Fruit fly (Drosophila melanogaster) whole organism, embryonic: ENCODE measurements around the gene CG32170.

Source experiments
- CG10543 ChIP-seq: fragments of 200-800 bp; sonication (Bioruptor generic); optimal IDR thresholded peaks from 3 replicates; lab custom pipeline; 2017; ENCODE audit warnings: missing biosample characterization, mild to moderate bottlenecking, missing genetic modification characterization, moderate library complexity
- CG11504 ChIP-seq: fragments of 200-800 bp; sonication (Bioruptor generic); optimal IDR thresholded peaks from 3 replicates; lab custom pipeline; 2019; ENCODE audit warnings: missing biosample characterization, mild to moderate bottlenecking, missing genetic modification characterization, moderate library complexity
- CG11695 ChIP-seq: fragments of 200-800 bp; sonication (Bioruptor generic); IDR thresholded peaks from 3 replicates; pipeline ENCODE4 v1.3.6; 2022; ENCODE audit warnings: missing biosample characterization, missing genetic modification characterization
- CG12769 ChIP-seq: fragments of 200-800 bp; sonication (Bioruptor generic); optimal IDR thresholded peaks from 2 replicates; lab custom pipeline; 2019; ENCODE audit warnings: missing biosample characterization, mild to moderate bottlenecking, missing genetic modification characterization, moderate library complexity
- CG14710 ChIP-seq: fragments of 200-800 bp; sonication (Bioruptor generic); optimal IDR thresholded peaks from 3 replicates; lab custom pipeline; 2019; ENCODE audit warnings: missing biosample characterization, mild to moderate bottlenecking, missing genetic modification characterization, moderate library complexity
- CG15269 ChIP-seq: fragments of 200-800 bp; sonication (Bioruptor generic); optimal IDR thresholded peaks from 2 replicates; lab custom pipeline; 2018; ENCODE audit warnings: missing biosample characterization, mild to moderate bottlenecking, missing genetic modification characterization, moderate library complexity
- CG15514 ChIP-seq: fragments of 200-800 bp; sonication (Bioruptor generic); optimal IDR thresholded peaks from 3 replicates; lab custom pipeline; 2017; ENCODE audit warnings: missing biosample characterization, missing genetic modification characterization, mild to moderate bottlenecking, moderate library complexity, missing genetic modification reagents
- CG15696 ChIP-seq: fragments of 200-800 bp; sonication (Bioruptor generic); optimal IDR thresholded peaks from 2 replicates; lab custom pipeline; 2019; ENCODE audit warnings: missing biosample characterization, mild to moderate bottlenecking, missing genetic modification characterization, moderate library complexity
- CG1603 ChIP-seq: fragments of 200-800 bp; sonication (Bioruptor generic); optimal IDR thresholded peaks from 2 replicates; lab custom pipeline; 2019; ENCODE audit warnings: missing biosample characterization, mild to moderate bottlenecking, missing genetic modification characterization, moderate library complexity
- CG17912 ChIP-seq: fragments of 200-800 bp; sonication (Bioruptor generic); optimal IDR thresholded peaks from 2 replicates; lab custom pipeline; 2018; ENCODE audit warnings: missing biosample characterization, mild to moderate bottlenecking, missing genetic modification characterization
- CG1792 ChIP-seq: fragments of 200-800 bp; sonication (Bioruptor generic); optimal IDR thresholded peaks from 2 replicates; lab custom pipeline; 2016; ENCODE audit warnings: missing biosample characterization, missing genetic modification characterization
- CG18262 ChIP-seq: fragments of 200-800 bp; optimal IDR thresholded peaks from 3 replicates; lab custom pipeline; 2019; ENCODE audit warnings: missing biosample characterization, mild to moderate bottlenecking, missing genetic modification characterization, moderate library complexity
- CG18619 ChIP-seq: fragments of 200-800 bp; sonication (Bioruptor generic); optimal IDR thresholded peaks from 3 replicates; lab custom pipeline; 2017; ENCODE audit warnings: missing biosample characterization, mild to moderate bottlenecking, missing genetic modification characterization
- CG2116 ChIP-seq: fragments of 200-800 bp; sonication (Bioruptor generic); optimal IDR thresholded peaks from 3 replicates; lab custom pipeline; 2018; ENCODE audit warnings: missing biosample characterization, mild to moderate bottlenecking, missing genetic modification characterization
- CG2202 ChIP-seq: fragments of 200-800 bp; sonication (Bioruptor generic); optimal IDR thresholded peaks from 2 replicates; lab custom pipeline; 2018; ENCODE audit warnings: missing biosample characterization, mild to moderate bottlenecking, missing genetic modification characterization
- CG31441 ChIP-seq: fragments of 200-800 bp; sonication (Bioruptor generic); IDR thresholded peaks from 2 replicates; pipeline ENCODE4 v1.3.6; 2022; ENCODE audit warnings: missing biosample characterization, missing genetic modification characterization
- CG33213 ChIP-seq: fragments of 200-800 bp; sonication (Bioruptor generic); optimal IDR thresholded peaks from 3 replicates; lab custom pipeline; 2016; ENCODE audit warnings: missing biosample characterization, missing genetic modification characterization
- CG34376 ChIP-seq: fragments of 200-800 bp; sonication (Bioruptor generic); optimal IDR thresholded peaks from 2 replicates; lab custom pipeline; 2018; ENCODE audit warnings: missing biosample characterization, mild to moderate bottlenecking, missing genetic modification characterization
- CG3995 ChIP-seq: fragments of 200-800 bp; sonication (Bioruptor generic); optimal IDR thresholded peaks from 3 replicates; lab custom pipeline; 2016; ENCODE audit warnings: missing biosample characterization, missing genetic modification characterization
- CG4707 ChIP-seq: fragments of 200-800 bp; sonication (Bioruptor generic); optimal IDR thresholded peaks from 2 replicates; lab custom pipeline; 2018; ENCODE audit warnings: missing biosample characterization, mild to moderate bottlenecking, missing genetic modification characterization, moderate library complexity
- CG6254 ChIP-seq: fragments of 200-800 bp; sonication (Bioruptor generic); optimal IDR thresholded peaks from 3 replicates; lab custom pipeline; 2017; ENCODE audit warnings: mild to moderate bottlenecking, missing biosample characterization, missing genetic modification reagents, missing genetic modification characterization
- CG6689 ChIP-seq: fragments of 200-800 bp; sonication (Bioruptor generic); IDR thresholded peaks from 2 replicates; pipeline ENCODE4 v1.3.6; 2022; ENCODE audit warnings: missing biosample characterization, missing genetic modification characterization
- CG6791 ChIP-seq: fragments of 200-800 bp; sonication (Bioruptor generic); IDR thresholded peaks from 3 replicates; pipeline ENCODE4 v1.3.6; 2022; ENCODE audit warnings: missing biosample characterization, missing genetic modification characterization; ENCODE audit not compliant: partially characterized antibody
- CG6813 ChIP-seq: fragments of 200-800 bp; sonication (Bioruptor generic); optimal IDR thresholded peaks from 2 replicates; lab custom pipeline; 2017; ENCODE audit warnings: missing biosample characterization, missing genetic modification characterization, mild to moderate bottlenecking, moderate library complexity, missing genetic modification reagents
- CG7839 ChIP-seq: fragments of 200-800 bp; sonication (Bioruptor generic); optimal IDR thresholded peaks from 3 replicates; lab custom pipeline; 2018; ENCODE audit warnings: missing biosample characterization, mild to moderate bottlenecking, missing genetic modification characterization, moderate library complexity
- CG8290 ChIP-seq, 3 experiments: fragments of 200-800 bp; sonication (Bioruptor generic); optimal IDR thresholded peaks; 2 replicates each; lab custom pipeline; 2016 to 2019; ENCODE audit warnings: missing biosample characterization in 3 of 3, missing genetic modification characterization in 3 of 3, mild to moderate bottlenecking in 2 of 3, moderate library complexity in 1 of 3
- D ChIP-seq, 2 experiments: fragments of 200-800 bp in 1 of 2; fragments of >200 bp in 1 of 2; sonication (Bioruptor generic) in 1 of 2; optimal IDR thresholded peaks; 2 replicates in 1 of 2; 3 replicates in 1 of 2; lab custom pipeline; 2017; ENCODE audit warnings: mild to moderate bottlenecking in 1 of 2, missing biosample characterization in 1 of 2, missing genetic modification characterization in 1 of 2, missing genetic modification reagents in 1 of 2
- Deaf1 ChIP-seq: fragments of 200-800 bp; optimal IDR thresholded peaks from 3 replicates; lab custom pipeline; 2019; ENCODE audit warnings: missing biosample characterization, mild to moderate bottlenecking, missing genetic modification characterization, moderate library complexity
- Doc3 ChIP-seq: fragments of 200-800 bp; sonication (Bioruptor generic); IDR thresholded peaks from 3 replicates; pipeline ENCODE4 v1.3.6; 2022; ENCODE audit warnings: missing biosample characterization, missing genetic modification characterization; ENCODE audit not compliant: partially characterized antibody
- E2f1 ChIP-seq: fragments of 200-800 bp; sonication (Bioruptor generic); IDR thresholded peaks from 2 replicates; pipeline ENCODE4 v1.3.6; 2022; ENCODE audit warnings: missing biosample characterization, missing genetic modification characterization
- Eip74EF ChIP-seq, 2 experiments: fragments of 200-800 bp in 1 of 2; fragments of >200 bp in 1 of 2; sonication (Bioruptor generic) in 1 of 2; optimal IDR thresholded peaks; 2 replicates each; lab custom pipeline; 2017 to 2019; ENCODE audit warnings: missing biosample characterization in 2 of 2, missing genetic modification characterization in 2 of 2, mild to moderate bottlenecking in 1 of 2, moderate library complexity in 1 of 2
- HLHmδ ChIP-seq: fragments of 200-800 bp; sonication (Bioruptor generic); optimal IDR thresholded peaks from 2 replicates; lab custom pipeline; 2018; ENCODE audit warnings: missing biosample characterization, mild to moderate bottlenecking, missing genetic modification characterization, moderate library complexity
- Med ChIP-seq: fragments of 200-800 bp; sonication (Bioruptor generic); peaks from one replicate; lab custom pipeline; 2016; ENCODE audit warnings: missing biosample characterization, missing genetic modification characterization, mild to moderate bottlenecking, inconsistent platforms, moderate library complexity
- Pdp1 ChIP-seq, 2 experiments: fragments of 200-800 bp; sonication (Bioruptor generic); optimal IDR thresholded peaks; 3 replicates each; lab custom pipeline; 2016; ENCODE audit warnings: missing biosample characterization in 2 of 2, missing genetic modification characterization in 2 of 2, mild to moderate bottlenecking in 1 of 2, moderate library complexity in 1 of 2
- Ssrp ChIP-seq: fragments of 200-800 bp; sonication (Bioruptor generic); optimal IDR thresholded peaks from 2 replicates; lab custom pipeline; 2018; ENCODE audit warnings: missing biosample characterization, mild to moderate bottlenecking, missing genetic modification characterization, moderate library complexity
- cad ChIP-seq: fragments of >200 bp; optimal IDR thresholded peaks from 2 replicates; lab custom pipeline; 2017; ENCODE audit warnings: missing biosample characterization, missing genetic modification characterization
- crc ChIP-seq: fragments of 200-800 bp; sonication (Bioruptor generic); optimal IDR thresholded peaks from 2 replicates; lab custom pipeline; 2016; ENCODE audit warnings: missing biosample characterization, missing genetic modification characterization
- da ChIP-seq: fragments of 200-800 bp; sonication (Bioruptor generic); optimal IDR thresholded peaks from 2 replicates; lab custom pipeline; 2016; ENCODE audit warnings: missing biosample characterization, missing genetic modification characterization
- nmo ChIP-seq: fragments of 200-800 bp; sonication (Bioruptor generic); optimal IDR thresholded peaks from 2 replicates; lab custom pipeline; 2018; ENCODE audit warnings: missing biosample characterization, mild to moderate bottlenecking, missing genetic modification characterization, moderate library complexity
- org-1 ChIP-seq: fragments of 200-800 bp; sonication (Bioruptor generic); optimal IDR thresholded peaks from 2 replicates; lab custom pipeline; 2017; ENCODE audit warnings: missing biosample characterization, missing genetic modification characterization
- phol ChIP-seq: fragments of 200-800 bp; sonication (Bioruptor generic); optimal IDR thresholded peaks from 3 replicates; lab custom pipeline; 2018; ENCODE audit warnings: missing biosample characterization, mild to moderate bottlenecking, missing genetic modification characterization, moderate library complexity
- stc ChIP-seq: fragments of 200-800 bp; sonication (Bioruptor generic); IDR thresholded peaks from 2 replicates; pipeline ENCODE4 v1.3.6; 2022; ENCODE audit warnings: missing biosample characterization, missing genetic modification characterization
- tio ChIP-seq: fragments of 200-800 bp; sonication (Bioruptor generic); optimal IDR thresholded peaks from 2 replicates; lab custom pipeline; 2017; ENCODE audit warnings: missing biosample characterization, missing genetic modification characterization, inconsistent platforms
- usp ChIP-seq: fragments of >200 bp; optimal IDR thresholded peaks from 2 replicates; lab custom pipeline; 2017; ENCODE audit warnings: missing biosample characterization, missing genetic modification characterization

Gene CG32170

DNA sequence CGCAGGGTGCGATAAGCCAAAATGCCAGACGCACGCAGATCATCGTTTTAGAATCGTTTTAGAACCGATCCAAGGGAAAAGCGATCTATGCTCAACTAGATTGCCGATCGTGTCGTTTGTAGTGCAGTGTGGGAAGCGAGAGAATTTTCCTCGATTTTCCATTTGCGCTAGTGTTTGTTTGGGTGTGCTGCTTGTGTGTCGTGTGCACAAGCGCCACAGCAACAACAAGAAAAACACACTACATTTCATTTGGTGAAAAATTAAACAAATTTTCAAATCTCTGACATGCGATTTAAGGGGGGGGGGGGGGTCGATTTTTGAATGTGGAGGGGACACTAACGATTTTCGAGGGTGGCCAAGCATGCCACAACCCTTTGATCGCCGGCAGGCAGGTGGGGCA lies 33.4 kb downstream of the CG32170 start (continued):
- no peak for TF ChIP-seq Doc3 (GFP tag; lab: Robert Waterston, UW)
- TF ChIP-seq crc (GFP tag; lab: Kevin White, UChicago), result no peak
- no peak for TF ChIP-seq Eip74EF (GFP tag; optimal IDR thresholded peaks at IDR 0.05; lab: Kevin White, UChicago)
- no peak for TF ChIP-seq E2f1
- TF ChIP-seq Deaf1 (tag; lab: Kevin White, UChicago), result peak; percentile 30
- TF ChIP-seq usp (GFP tag; lab: Kevin White, UChicago), result no peak
- peak; percentile 32 for TF ChIP-seq CG10543
- no peak for TF ChIP-seq CG8290 (GFP tag; optimal IDR thresholded peaks at IDR 0.05; lab: Kevin White, UChicago)
- no peak for TF ChIP-seq CG8290 (tag; optimal IDR thresholded peaks at IDR 0.05; lab: Kevin White, UChicago)
- TF ChIP-seq CG15514 (GFP tag; lab: Kevin White, UChicago), result no peak
- no peak for TF ChIP-seq D (optimal IDR thresholded peaks at IDR 0.05; lab: Kevin White, UChicago)
- no peak for TF ChIP-seq D (GFP tag; optimal IDR thresholded peaks at IDR 0.05; lab: Kevin White, UChicago)

DNA sequence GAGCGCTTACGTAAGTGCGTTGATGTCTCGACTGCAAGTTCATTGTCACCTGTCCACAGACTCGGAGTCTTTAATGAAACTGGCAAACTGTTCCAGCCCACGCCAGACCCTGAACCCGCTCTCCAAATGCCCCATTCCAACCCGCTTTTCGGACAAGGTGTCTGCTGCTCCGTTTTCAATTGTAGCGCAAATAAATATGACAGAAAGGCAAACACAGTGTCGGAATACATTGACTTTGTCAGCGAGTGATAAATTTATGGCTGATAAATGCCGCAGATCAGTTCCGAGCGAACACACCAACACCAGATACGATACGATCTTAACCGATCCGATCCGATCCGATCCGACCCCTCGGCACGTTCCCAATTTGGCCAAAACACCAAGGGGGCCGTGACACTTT lies 37.0 kb downstream of the CG32170 start:
- TF ChIP-seq Med (peak; percentile 3), CG18619 (no peak), CG7839 (no peak), CG11695 (GFP tag; lab: Robert Waterston, UW) (no peak), CG6689 (no peak), CG12769 (tag; lab: Kevin White, UChicago) (peak; percentile 42), CG2116 (no peak), CG34376 (no peak), Deaf1 (tag; lab: Kevin White, UChicago) (peak; percentile 51), CG2202 (tag; lab: Kevin White, UChicago) (no peak), cad (no peak), CG8290 (GFP tag; optimal IDR thresholded peaks at IDR 0.05; lab: Kevin White, UChicago) (no peak), CG8290 (tag; optimal IDR thresholded peaks at IDR 0.05; lab: Kevin White, UChicago) (peak in 1 of 2 experiments; percentile 39), Pdp1 (GFP tag; optimal IDR thresholded peaks at IDR 0.05; lab: Kevin White, UChicago) (peak in 1 of 2 experiments; percentile 33), CG33213 (GFP tag; lab: Kevin White, UChicago) (no peak), CG6813 (GFP tag; lab: Kevin White, UChicago) (no peak), CG6791 (GFP tag; lab: Robert Waterston, UW) (no peak)

DNA sequence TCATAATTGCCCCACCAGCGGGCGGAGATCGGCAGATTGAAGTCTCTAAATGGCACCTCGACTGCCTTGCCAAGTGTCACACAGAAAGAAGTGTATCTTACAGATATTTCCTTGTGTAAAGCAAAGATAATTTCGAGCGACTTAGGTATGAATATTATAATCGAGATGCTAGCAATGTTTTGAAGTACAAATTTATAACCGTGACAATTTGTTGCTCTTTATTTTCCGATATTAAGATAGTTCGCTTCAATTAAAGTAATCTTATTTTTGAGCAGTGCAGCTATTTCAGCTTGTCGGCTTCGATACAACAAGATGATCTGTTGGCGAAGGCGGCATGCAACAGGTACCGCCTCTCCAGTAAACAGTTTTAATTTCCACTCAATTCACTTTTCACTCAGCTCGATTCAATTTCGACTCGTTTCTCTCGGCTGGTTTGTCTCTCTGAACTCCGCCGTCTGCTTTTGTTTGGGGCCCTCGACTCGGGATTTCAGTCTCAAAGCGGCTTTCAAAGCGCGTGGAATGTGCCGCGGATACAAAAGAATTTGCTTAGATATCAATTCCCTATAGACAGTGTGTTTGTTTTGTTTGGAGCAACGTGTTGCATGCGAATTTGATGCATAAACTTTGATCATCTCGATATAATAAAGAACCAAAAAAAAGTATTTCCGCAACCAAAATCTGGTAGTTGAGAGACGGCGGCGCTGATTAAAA lies 38.8 kb downstream of the CG32170 start:
- TF ChIP-seq phol (peak; percentile 35), CG1792 (GFP tag; lab: Kevin White, UChicago) (no peak), CG17912 (no peak), Ssrp (tag; lab: Kevin White, UChicago) (no peak), HLHmδ (GFP tag; lab: Kevin White, UChicago) (no peak), CG6254 (GFP tag; lab: Kevin White, UChicago) (no peak), Med (peak; percentile 65), da (GFP tag; lab: Kevin White, UChicago) (no peak), CG15269 (peak; percentile 38), CG6689 (0 out of 2 replicates have a peak, but pooled peaks have one; percentile 26), CG18262 (peak; percentile 46), CG14710 (tag; lab: Kevin White, UChicago) (peak; percentile 22), CG1603 (tag; lab: Kevin White, UChicago) (peak; percentile 30), org-1 (GFP tag; lab: Kevin White, UChicago) (no peak), CG4707 (GFP tag; lab: Kevin White, UChicago) (no peak), CG31441 (peak; percentile 46; the same call in 1 of the 2 replicates), tio (GFP tag; lab: Kevin White, UChicago) (no peak), CG11504 (tag; lab: Kevin White, UChicago) (peak; percentile 68), stc (GFP tag; lab: Robert Waterston, UW) (0 out of 2 replicates have a peak, but pooled peaks have one; percentile 17), CG3995 (no peak), crc (GFP tag; lab: Kevin White, UChicago) (no peak), CG15696 (no peak), nmo (GFP tag; lab: Kevin White, UChicago) (peak; percentile 10)
